Worm (Caenorhabditis elegans) whole organism, early embryonic: ENCODE measurements around the gene T04F8.7.

Source experiments
- F13C5.2 ChIP-seq: sonication (generic microtip); optimal IDR thresholded peaks from 2 replicates; lab custom pipeline; 2017; ENCODE audit warnings: mild to moderate bottlenecking, missing genetic modification characterization, inconsistent platforms, missing compliant biosample characterization
- aly-1 ChIP-seq: sonication (generic microtip); optimal IDR thresholded peaks from 2 replicates; lab custom pipeline; 2016; ENCODE audit warnings: missing genetic modification characterization, missing compliant biosample characterization
- ama-1 ChIP-seq: fragments of 150-350 bp; optimal IDR thresholded peaks from 2 replicates; lab custom pipeline; 2014
- ceh-13 ChIP-seq: fragments of 200-800 bp; sonication (Bioruptor generic); optimal IDR thresholded peaks from 2 replicates; lab custom pipeline; 2018; ENCODE audit warnings: mild to moderate bottlenecking, missing genetic modification characterization, missing compliant biosample characterization
- ceh-36 ChIP-seq: sonication (generic microtip); optimal IDR thresholded peaks from 2 replicates; lab custom pipeline; 2016; ENCODE audit warnings: missing genetic modification characterization, inconsistent platforms, missing compliant biosample characterization
- flt-1 ChIP-seq: fragments of 200-800 bp; sonication (Bioruptor generic); IDR thresholded peaks from 2 replicates; pipeline ENCODE4 v1.3.6; 2022; ENCODE audit warnings: missing genetic modification characterization, missing compliant biosample characterization
- hmbx-1 ChIP-seq: sonication (generic microtip); optimal IDR thresholded peaks from 2 replicates; lab custom pipeline; 2016; ENCODE audit warnings: mild to moderate bottlenecking, missing genetic modification characterization, missing compliant biosample characterization
- hmg-4 ChIP-seq: fragments of 200-800 bp; sonication (Bioruptor generic); optimal IDR thresholded peaks from 2 replicates; lab custom pipeline; 2018; ENCODE audit warnings: mild to moderate bottlenecking, missing genetic modification characterization, missing compliant biosample characterization
- tbx-11 ChIP-seq: fragments of 200-800 bp; sonication (Bioruptor generic); IDR thresholded peaks from 2 replicates; pipeline ENCODE4 v1.3.6; 2022; ENCODE audit warnings: missing genetic modification characterization, missing compliant biosample characterization
- tbx-37 ChIP-seq: fragments of 200-800 bp; sonication (Bioruptor generic); conservative IDR thresholded peaks from 2 replicates; pipeline ENCODE4 v1.3.6; 2022; ENCODE audit warnings: missing genetic modification reagents, missing genetic modification characterization, missing compliant biosample characterization
- tra-4 ChIP-seq: sonication (generic microtip); optimal IDR thresholded peaks from 2 replicates; lab custom pipeline; 2017; ENCODE audit warnings: missing genetic modification characterization, missing compliant biosample characterization

- no peak for TF ChIP-seq ceh-13 (GFP tag; lab: Kevin White, UChicago)
- no peak for TF ChIP-seq tbx-11 (GFP tag; lab: Robert Waterston, UW)
- no peak for TF ChIP-seq ama-1 (lab: Kevin White, UChicago)
- TF ChIP-seq aly-1 = no peak
- no peak for TF ChIP-seq tbx-37 (GFP tag; lab: Robert Waterston, UW)
- no peak for TF ChIP-seq F13C5.2 (tag; lab: Kevin White, UChicago)
- no peak for TF ChIP-seq flt-1 (GFP tag; lab: Robert Waterston, UW)
- TF ChIP-seq hmbx-1 (tag; lab: Kevin White, UChicago) = no peak
- TF ChIP-seq hmg-4 (GFP tag; lab: Kevin White, UChicago) = no peak
- TF ChIP-seq tra-4 (tag; lab: Kevin White, UChicago) = no peak
- no peak for TF ChIP-seq ceh-36 (tag; lab: Kevin White, UChicago)
Observed at ce11 chrX:11723781-11724201, 43.0 kb upstream of the T04F8.7 start, which contains the start of gene D1053.4.
